Worm (Caenorhabditis elegans) whole organism, L2 larva: ENCODE measurements around the gene T20D3.5.

Experiments
- R02D3.7 ChIP-seq: fragments of 150-350 bp; optimal IDR thresholded peaks from 2 replicates; lab custom pipeline; 2014; ENCODE audit warnings: missing biosample characterization, missing genetic modification characterization
- ZK546.5 ChIP-seq: sonication (generic microtip); optimal IDR thresholded peaks from 2 replicates; lab custom pipeline; 2017; ENCODE audit warnings: missing biosample characterization, missing genetic modification characterization
- alr-1 ChIP-seq: fragments of 150-350 bp; optimal IDR thresholded peaks from 2 replicates; lab custom pipeline; 2014; ENCODE audit warnings: missing biosample characterization, missing genetic modification characterization
- aly-2 ChIP-seq: fragments of 150-350 bp; optimal IDR thresholded peaks from 2 replicates; lab custom pipeline; 2014; ENCODE audit warnings: missing biosample characterization, missing genetic modification characterization
- egl-27 ChIP-seq: sonication (generic microtip); optimal IDR thresholded peaks from 3 replicates; lab custom pipeline; 2017; ENCODE audit warnings: missing biosample characterization, missing genetic modification reagents, missing genetic modification characterization
- elt-3 ChIP-seq: sonication (generic microtip); optimal IDR thresholded peaks from 2 replicates; lab custom pipeline; 2017; ENCODE audit warnings: missing biosample characterization, missing genetic modification characterization
- lin-11 ChIP-seq: fragments of 150-350 bp; sonication (generic microtip); optimal IDR thresholded peaks from 2 replicates; lab custom pipeline; 2014; ENCODE audit warnings: missing biosample characterization, missing genetic modification characterization, inconsistent platforms, mixed read lengths
- lin-13 ChIP-seq: fragments of 150-350 bp; optimal IDR thresholded peaks from 2 replicates; lab custom pipeline; 2014; ENCODE audit warnings: missing biosample characterization, missing genetic modification reagents, missing genetic modification characterization
- nhr-25 ChIP-seq: fragments of 150-350 bp; sonication (generic microtip); optimal IDR thresholded peaks from 3 replicates; lab custom pipeline; 2014; ENCODE audit warnings: missing biosample characterization, missing genetic modification characterization
- snpc-4 ChIP-seq: fragments of 150-350 bp; optimal IDR thresholded peaks from 2 replicates; lab custom pipeline; 2014; ENCODE audit warnings: missing biosample characterization, missing genetic modification characterization
- unc-62 ChIP-seq: fragments of 150-350 bp; optimal IDR thresholded peaks from 2 replicates; lab custom pipeline; 2014; ENCODE audit warnings: missing biosample characterization, missing genetic modification reagents, missing genetic modification characterization
- zag-1 ChIP-seq: fragments of 150-350 bp; optimal IDR thresholded peaks from 2 replicates; lab custom pipeline; 2014; ENCODE audit warnings: missing biosample characterization, missing genetic modification characterization
- ztf-11 ChIP-seq: sonication (generic microtip); optimal IDR thresholded peaks from 2 replicates; lab custom pipeline; 2017; ENCODE audit warnings: missing biosample characterization, missing genetic modification characterization

DNA sequence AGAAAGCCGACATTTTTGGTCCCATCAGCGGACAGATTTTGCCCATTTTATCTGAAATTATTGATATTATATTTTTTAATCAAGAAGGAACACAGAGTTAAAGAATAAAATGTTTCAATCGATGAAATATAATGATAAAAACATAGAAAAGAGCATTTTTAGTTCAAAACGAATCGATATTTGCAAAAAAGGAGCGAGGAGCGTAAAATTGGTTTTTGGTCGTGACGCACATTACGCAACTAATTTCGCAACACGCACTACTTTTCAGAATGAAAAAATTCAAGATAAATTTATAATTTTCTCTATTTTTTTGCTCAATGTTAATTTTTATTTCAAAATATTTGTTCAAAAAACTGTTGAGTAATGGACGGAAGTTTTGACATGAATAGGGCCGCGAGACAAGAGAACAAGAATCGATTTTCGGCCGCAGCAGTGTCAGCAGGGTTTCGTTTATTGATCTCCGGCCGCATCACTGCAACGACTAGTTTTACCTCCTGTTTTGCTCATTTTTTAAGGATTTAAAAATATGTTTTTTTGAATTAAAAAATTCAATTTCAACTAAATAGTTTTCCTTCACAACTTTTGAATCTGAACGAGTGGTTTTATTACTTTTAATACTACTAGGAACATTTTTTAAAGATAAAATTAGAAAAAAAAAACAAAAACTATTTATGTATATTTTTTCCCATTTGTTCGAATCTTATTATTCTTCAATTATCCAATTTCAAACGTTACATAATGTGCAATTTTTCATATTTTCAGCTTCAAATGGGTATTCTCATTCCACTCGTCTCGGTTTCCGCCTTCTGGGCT lies 15.6 kb upstream of the T20D3.5 start, which contains the start of the genes F49C12.12 and vha-17:
- TF ChIP-seq ZK546.5 (tag; lab: Kevin White, UChicago) (no peak), nhr-25 (no peak), elt-3 (tag; lab: Kevin White, UChicago) (no peak), lin-11 (tag; lab: Kevin White, UChicago) (no peak), R02D3.7 (tag; lab: Kevin White, UChicago) (no peak), aly-2 (tag; lab: Kevin White, UChicago) (no peak), alr-1 (no peak), ztf-11 (tag; lab: Kevin White, UChicago) (no peak), zag-1 (no peak), unc-62 (GFP tag; lab: Kevin White, UChicago) (no peak), egl-27 (no peak), snpc-4 (tag; lab: Kevin White, UChicago) (no peak), lin-13 (GFP tag; lab: Kevin White, UChicago) (no peak)
